Fruit fly (Drosophila melanogaster) whole organism, embryonic: Measurements from ENCODE around the gene CG42495.

Experiments used
- Abd-B ChIP-seq: fragments of 200-800 bp; sonication (Bioruptor generic); optimal IDR thresholded peaks from 2 replicates; lab custom pipeline; 2018; ENCODE audit warnings: missing biosample characterization, mild to moderate bottlenecking, missing genetic modification characterization, moderate library complexity
- Blimp-1 ChIP-seq: fragments of 200-800 bp; sonication (Bioruptor generic); optimal IDR thresholded peaks from 3 replicates; lab custom pipeline; 2018; ENCODE audit warnings: missing biosample characterization, missing genetic modification characterization, mild to moderate bottlenecking, moderate library complexity, missing genetic modification reagents
- CG10366 ChIP-seq: fragments of 200-800 bp; sonication (Bioruptor generic); IDR thresholded peaks from 2 replicates; pipeline ENCODE4 v1.3.6; 2022; ENCODE audit warnings: missing biosample characterization, missing genetic modification characterization
- CG10431 ChIP-seq: fragments of 200-800 bp; sonication (Bioruptor generic); optimal IDR thresholded peaks from 3 replicates; lab custom pipeline; 2018; ENCODE audit warnings: missing biosample characterization, mild to moderate bottlenecking, missing genetic modification characterization
- CG11247 ChIP-seq: fragments of 200-800 bp; sonication (Bioruptor generic); IDR thresholded peaks from 2 replicates; pipeline ENCODE4 v1.3.6; 2022; ENCODE audit warnings: missing biosample characterization, missing genetic modification characterization
- CG11696 ChIP-seq: fragments of 200-800 bp; sonication (Bioruptor generic); IDR thresholded peaks from 2 replicates; pipeline ENCODE4 v1.3.6; 2022; ENCODE audit warnings: missing biosample characterization, missing genetic modification characterization
- CG12391 ChIP-seq: fragments of 200-800 bp; sonication (Bioruptor generic); optimal IDR thresholded peaks from 3 replicates; lab custom pipeline; 2018; ENCODE audit warnings: missing biosample characterization, mild to moderate bottlenecking, missing genetic modification characterization, moderate library complexity
- CG13424 ChIP-seq: fragments of 200-800 bp; sonication (Bioruptor generic); optimal IDR thresholded peaks from 2 replicates; lab custom pipeline; 2019; ENCODE audit warnings: missing biosample characterization, mild to moderate bottlenecking, missing genetic modification characterization, moderate library complexity
- CG16863 ChIP-seq: fragments of 200-800 bp; sonication (Bioruptor generic); optimal IDR thresholded peaks from 3 replicates; lab custom pipeline; 2016; ENCODE audit warnings: missing biosample characterization, missing genetic modification characterization
- CG17361 ChIP-seq: fragments of 200-800 bp; sonication (Bioruptor generic); IDR thresholded peaks from 3 replicates; pipeline ENCODE4 v1.3.6; 2022; ENCODE audit warnings: missing biosample characterization, missing genetic modification characterization
- CG17612 ChIP-seq: fragments of 200-800 bp; sonication (Bioruptor generic); IDR thresholded peaks from 2 replicates; pipeline ENCODE4 v1.3.6; 2022; ENCODE audit warnings: missing biosample characterization, missing genetic modification characterization
- CG31388 ChIP-seq: fragments of 200-800 bp; sonication (Bioruptor generic); optimal IDR thresholded peaks from 2 replicates; lab custom pipeline; 2016; ENCODE audit warnings: missing biosample characterization, missing genetic modification characterization
- CG33213 ChIP-seq: fragments of 200-800 bp; sonication (Bioruptor generic); optimal IDR thresholded peaks from 3 replicates; lab custom pipeline; 2016; ENCODE audit warnings: missing biosample characterization, missing genetic modification characterization
- CG4360 ChIP-seq: fragments of 200-800 bp; sonication (Bioruptor generic); IDR thresholded peaks from 2 replicates; pipeline ENCODE4 v1.3.6; 2022; ENCODE audit warnings: missing biosample characterization, missing genetic modification characterization
- CG4820 ChIP-seq: fragments of 200-800 bp; sonication (Bioruptor generic); optimal IDR thresholded peaks from 3 replicates; lab custom pipeline; 2016; ENCODE audit warnings: missing biosample characterization, missing genetic modification characterization
- CG7745 ChIP-seq: fragments of 200-800 bp; sonication (Bioruptor generic); optimal IDR thresholded peaks from 2 replicates; lab custom pipeline; 2018; ENCODE audit warnings: missing biosample characterization, mild to moderate bottlenecking, missing genetic modification characterization, moderate library complexity
- CG8281 ChIP-seq: fragments of 200-800 bp; sonication (Bioruptor generic); optimal IDR thresholded peaks from 2 replicates; lab custom pipeline; 2018; ENCODE audit warnings: missing biosample characterization, mild to moderate bottlenecking, missing genetic modification characterization, moderate library complexity
- CG8765 ChIP-seq: fragments of 200-800 bp; sonication (Bioruptor generic); IDR thresholded peaks from 2 replicates; pipeline ENCODE4 v1.3.6; 2022; ENCODE audit warnings: missing biosample characterization, missing genetic modification characterization
- CG9609 ChIP-seq: fragments of 200-800 bp; sonication (Bioruptor generic); optimal IDR thresholded peaks from 3 replicates; lab custom pipeline; 2016; ENCODE audit warnings: missing biosample characterization, missing genetic modification characterization
- CG9797 ChIP-seq: fragments of 200-800 bp; sonication (Bioruptor generic); optimal IDR thresholded peaks from 3 replicates; lab custom pipeline; 2018; ENCODE audit warnings: missing biosample characterization, mild to moderate bottlenecking, missing genetic modification characterization
- CG9876 ChIP-seq: fragments of 200-800 bp; sonication (Bioruptor generic); optimal IDR thresholded peaks from 2 replicates; lab custom pipeline; 2016; ENCODE audit warnings: missing biosample characterization, missing genetic modification characterization
- Dip3 ChIP-seq: fragments of 200-800 bp; sonication (Bioruptor generic); optimal IDR thresholded peaks from 3 replicates; lab custom pipeline; 2016; ENCODE audit warnings: missing biosample characterization, missing genetic modification characterization
- Doc3 ChIP-seq: fragments of 200-800 bp; sonication (Bioruptor generic); IDR thresholded peaks from 3 replicates; pipeline ENCODE4 v1.3.6; 2022; ENCODE audit warnings: missing biosample characterization, missing genetic modification characterization; ENCODE audit not compliant: partially characterized antibody
- Fer2 ChIP-seq: fragments of 200-800 bp; sonication (Bioruptor generic); optimal IDR thresholded peaks from 2 replicates; lab custom pipeline; 2018; ENCODE audit warnings: missing biosample characterization, mild to moderate bottlenecking, missing genetic modification characterization, moderate library complexity
- H2.0 ChIP-seq: fragments of 200-800 bp; sonication (Bioruptor generic); IDR thresholded peaks from 2 replicates; pipeline ENCODE4 v1.3.6; 2022; ENCODE audit warnings: missing biosample characterization, missing genetic modification characterization
- Jarid2 ChIP-seq: fragments of 200-800 bp; sonication (Bioruptor generic); optimal IDR thresholded peaks from 3 replicates; lab custom pipeline; 2017; ENCODE audit warnings: mild to moderate bottlenecking, missing biosample characterization, missing genetic modification reagents, missing genetic modification characterization
- Lpt ChIP-seq: fragments of >200 bp; optimal IDR thresholded peaks from 2 replicates; lab custom pipeline; 2018; ENCODE audit warnings: missing biosample characterization, missing genetic modification characterization
- Mad ChIP-seq: fragments of 200-800 bp; sonication (Bioruptor generic); optimal IDR thresholded peaks from 2 replicates; lab custom pipeline; 2016; ENCODE audit warnings: missing biosample characterization, missing genetic modification characterization
- Myb ChIP-seq: fragments of 200-800 bp; sonication (Bioruptor generic); optimal IDR thresholded peaks from 2 replicates; lab custom pipeline; 2016; ENCODE audit warnings: missing biosample characterization, missing genetic modification characterization
- NC2β ChIP-seq: fragments of 200-800 bp; sonication (Bioruptor generic); optimal IDR thresholded peaks from 2 replicates; lab custom pipeline; 2016; ENCODE audit warnings: missing biosample characterization, missing genetic modification characterization
- Nf-YB ChIP-seq: fragments of 200-800 bp; sonication (Bioruptor generic); optimal IDR thresholded peaks from 3 replicates; lab custom pipeline; 2019; ENCODE audit warnings: missing biosample characterization, mild to moderate bottlenecking, missing genetic modification characterization, moderate library complexity
- Pdp1 ChIP-seq, 2 experiments: fragments of 200-800 bp; sonication (Bioruptor generic); optimal IDR thresholded peaks; 3 replicates each; lab custom pipeline; 2016; ENCODE audit warnings: missing biosample characterization in 2 of 2, missing genetic modification characterization in 2 of 2, mild to moderate bottlenecking in 1 of 2, moderate library complexity in 1 of 2
- ara ChIP-seq: fragments of 200-800 bp; sonication (Bioruptor generic); IDR thresholded peaks from 2 replicates; pipeline ENCODE4 v1.3.6; 2022; ENCODE audit warnings: missing biosample characterization, missing genetic modification characterization
- br ChIP-seq: fragments of >200 bp; optimal IDR thresholded peaks from 2 replicates; lab custom pipeline; 2017
- cad ChIP-seq: fragments of >200 bp; optimal IDR thresholded peaks from 2 replicates; lab custom pipeline; 2017; ENCODE audit warnings: missing biosample characterization, missing genetic modification characterization
- ci ChIP-seq: fragments of 200-800 bp; sonication (Bioruptor generic); IDR thresholded peaks from 3 replicates; pipeline ENCODE4 v1.3.6; 2022; ENCODE audit warnings: missing biosample characterization, missing genetic modification characterization
- dpn ChIP-seq, 2 experiments: fragments of 200-800 bp; sonication (Bioruptor generic); optimal IDR thresholded peaks; 3 replicates each; lab custom pipeline; 2016; ENCODE audit warnings: missing biosample characterization in 2 of 2, missing genetic modification characterization in 2 of 2
- en ChIP-seq: fragments of 200-800 bp; sonication (Bioruptor generic); optimal IDR thresholded peaks from 2 replicates; lab custom pipeline; 2016; ENCODE audit warnings: missing biosample characterization, missing genetic modification characterization
- exex ChIP-seq: fragments of 200-800 bp; sonication (Bioruptor generic); optimal IDR thresholded peaks from 4 replicates; lab custom pipeline; 2018; ENCODE audit warnings: missing biosample characterization, mild to moderate bottlenecking, missing genetic modification characterization, moderate library complexity
- fd64A ChIP-seq: fragments of 200-800 bp; sonication (Bioruptor generic); optimal IDR thresholded peaks from 3 replicates; lab custom pipeline; 2018; ENCODE audit warnings: missing biosample characterization, mild to moderate bottlenecking, missing genetic modification characterization
- gfzf ChIP-seq: fragments of 200-800 bp; sonication (Bioruptor generic); optimal IDR thresholded peaks from 2 replicates; lab custom pipeline; 2016; ENCODE audit warnings: missing biosample characterization, mild to moderate bottlenecking, missing genetic modification characterization, moderate library complexity
- gro ChIP-seq: fragments of 200-800 bp; sonication (Bioruptor generic); optimal IDR thresholded peaks from 2 replicates; lab custom pipeline; 2016; ENCODE audit warnings: missing biosample characterization, missing genetic modification characterization
- lmd ChIP-seq: fragments of 200-800 bp; sonication (Bioruptor generic); IDR thresholded peaks from 2 replicates; pipeline ENCODE4 v1.3.6; 2022; ENCODE audit warnings: missing biosample characterization, missing genetic modification characterization
- nau ChIP-seq: fragments of 200-800 bp; sonication (Bioruptor generic); optimal IDR thresholded peaks from 3 replicates; lab custom pipeline; 2017; ENCODE audit warnings: missing biosample characterization, mild to moderate bottlenecking, missing genetic modification characterization, missing genetic modification reagents
- pita ChIP-seq: fragments of 200-800 bp; sonication (Bioruptor generic); optimal IDR thresholded peaks from 2 replicates; lab custom pipeline; 2017; ENCODE audit warnings: missing biosample characterization, mild to moderate bottlenecking, missing genetic modification characterization
- ro ChIP-seq: fragments of 200-800 bp; sonication (Bioruptor generic); IDR thresholded peaks from 2 replicates; pipeline ENCODE4 v1.3.6; 2022; ENCODE audit warnings: missing biosample characterization, missing genetic modification characterization
- row ChIP-seq: fragments of 200-800 bp; sonication (Bioruptor generic); IDR thresholded peaks from 3 replicates; pipeline ENCODE4 v1.3.6; 2022; ENCODE audit warnings: missing biosample characterization, missing genetic modification characterization
- sd ChIP-seq: fragments of 200-800 bp; sonication (Bioruptor generic); optimal IDR thresholded peaks from 3 replicates; lab custom pipeline; 2018; ENCODE audit warnings: missing biosample characterization, mild to moderate bottlenecking, missing genetic modification characterization, moderate library complexity
- shn ChIP-seq: fragments of 200-800 bp; sonication (Bioruptor generic); optimal IDR thresholded peaks from 3 replicates; lab custom pipeline; 2016; ENCODE audit warnings: missing biosample characterization, missing genetic modification characterization
- tin ChIP-seq: fragments of 200-800 bp; sonication (Bioruptor generic); optimal IDR thresholded peaks from 3 replicates; lab custom pipeline; 2016; ENCODE audit warnings: missing biosample characterization, missing genetic modification characterization
- vfl ChIP-seq: fragments of 200-800 bp; sonication (Bioruptor generic); optimal IDR thresholded peaks from 2 replicates; lab custom pipeline; 2016; ENCODE audit warnings: missing biosample characterization, missing genetic modification characterization

The CG42495 gene

DNA sequence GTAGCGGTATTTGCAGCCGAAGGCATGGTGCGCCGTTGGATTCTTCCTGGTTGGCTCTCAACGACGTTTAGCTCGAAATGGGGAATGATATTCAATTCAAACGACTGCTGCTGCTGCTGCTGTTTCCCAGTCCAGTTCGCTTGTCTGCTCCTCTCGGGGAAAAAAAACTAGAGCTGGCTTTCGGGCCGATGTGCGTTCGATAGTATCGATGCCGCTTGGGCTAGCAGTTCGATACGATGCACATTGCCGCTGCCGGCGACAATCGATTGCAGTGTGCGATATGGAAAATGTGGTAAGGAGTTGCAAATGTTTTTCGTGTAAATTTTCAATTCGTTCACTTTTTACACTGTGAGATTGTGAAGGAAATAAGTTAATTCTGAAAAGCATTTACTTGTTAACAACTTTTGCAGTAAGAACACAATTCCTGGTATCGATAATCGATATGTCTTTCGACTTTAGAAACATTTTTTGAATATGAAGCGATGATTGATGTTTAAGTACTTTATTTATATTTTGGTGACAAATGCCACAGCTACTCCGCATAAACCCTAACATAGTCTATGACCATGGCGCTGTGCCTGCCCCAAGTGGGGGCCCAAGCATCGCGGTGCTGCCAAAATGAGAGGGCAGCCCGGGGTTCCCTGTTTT, 5.9 kb downstream of the CG42495 start, which contains the start of gene Capr (continued):
- TF ChIP-seq CG8281 (tag; lab: Kevin White, UChicago), result no peak
- TF ChIP-seq dpn (GFP tag; optimal IDR thresholded peaks at IDR 0.05; lab: Kevin White, UChicago), result peak in 1 of 2 experiments; percentile 23
- peak; percentile 2 for TF ChIP-seq CG13424 (tag; lab: Kevin White, UChicago)
- no peak for TF ChIP-seq CG31388 (GFP tag; lab: Kevin White, UChicago)
- peak; percentile 51 for TF ChIP-seq CG9797
- no peak for TF ChIP-seq sd (tag; lab: Kevin White, UChicago)
- TF ChIP-seq CG10366, result no peak
- peak; percentile 17 for TF ChIP-seq shn (GFP tag; lab: Kevin White, UChicago)
- TF ChIP-seq CG7745 (tag; lab: Kevin White, UChicago), result no peak
- no peak for TF ChIP-seq CG9609
- TF ChIP-seq Abd-B (GFP tag; lab: Kevin White, UChicago), result no peak
- no peak for TF ChIP-seq Fer2 (tag; lab: Kevin White, UChicago)
- no peak for TF ChIP-seq Dip3 (GFP tag; lab: Kevin White, UChicago)
- no peak for TF ChIP-seq nau (GFP tag; lab: Kevin White, UChicago)
- peak; percentile 67 for TF ChIP-seq Myb
- no peak for TF ChIP-seq cad (GFP tag; lab: Kevin White, UChicago)
- TF ChIP-seq CG4360 (GFP tag; lab: Robert Waterston, UW), result no peak
- TF ChIP-seq CG11247 (GFP tag; lab: Robert Waterston, UW), result no peak
- 0 out of 3 replicates have a peak, but pooled peaks have one; percentile 18 for TF ChIP-seq CG17361 (GFP tag; lab: Robert Waterston, UW)
- TF ChIP-seq Blimp-1 (GFP tag; lab: Kevin White, UChicago), result no peak
- TF ChIP-seq pita, result no peak
- no peak for TF ChIP-seq CG8765
- TF ChIP-seq row (GFP tag; lab: Robert Waterston, UW), result peak; percentile 52
- peak; percentile 33 for TF ChIP-seq Jarid2 (GFP tag; lab: Kevin White, UChicago)
- no peak for TF ChIP-seq br (lab: Kevin White, UChicago)
- peak; percentile 100 for TF ChIP-seq Doc3
- TF ChIP-seq CG33213 (GFP tag; lab: Kevin White, UChicago), result peak; percentile 15
- TF ChIP-seq en, result no peak
- TF ChIP-seq gfzf (GFP tag; lab: Kevin White, UChicago), result peak; percentile 38
- no peak for TF ChIP-seq Lpt
- TF ChIP-seq lmd (GFP tag; lab: Robert Waterston, UW), result peak; percentile 25; the same call in 1 of the 2 replicates
- peak; percentile 27 to 42 for TF ChIP-seq Pdp1 (GFP tag; optimal IDR thresholded peaks at IDR 0.05; lab: Kevin White, UChicago)
- TF ChIP-seq CG4820 (GFP tag; lab: Kevin White, UChicago), result peak; percentile 15
- TF ChIP-seq Mad (GFP tag; lab: Kevin White, UChicago), result no peak
- no peak for TF ChIP-seq H2.0 (GFP tag; lab: Robert Waterston, UW)
- no peak for TF ChIP-seq CG11696
- TF ChIP-seq CG17612, result no peak
- TF ChIP-seq CG12391, result peak; percentile 37
- TF ChIP-seq ara (GFP tag; lab: Robert Waterston, UW), result no peak
- TF ChIP-seq fd64A (GFP tag; lab: Kevin White, UChicago), result no peak
- TF ChIP-seq CG16863 (GFP tag; lab: Kevin White, UChicago), result no peak
- TF ChIP-seq CG10431, result no peak
- peak; percentile 56; the same call in 1 of the 3 replicates for TF ChIP-seq ci (GFP tag; lab: Robert Waterston, UW)
- TF ChIP-seq ro (GFP tag; lab: Robert Waterston, UW), result no peak
- TF ChIP-seq tin, result peak; percentile 21
- peak; percentile 68 for TF ChIP-seq gro (GFP tag; lab: Kevin White, UChicago)
- no peak for TF ChIP-seq NC2β (GFP tag; lab: Kevin White, UChicago)
- TF ChIP-seq vfl, result peak; percentile 27
- peak; percentile 3 for TF ChIP-seq CG9876 (GFP tag; lab: Kevin White, UChicago)
- TF ChIP-seq Nf-YB, result no peak
- no peak for TF ChIP-seq exex
